Worm (Caenorhabditis elegans) whole organism, mixed stage, embryonic: ENCODE results near the gene mdmh-35.

Experiments used
- ces-1 ChIP-seq: fragments of 150-350 bp; optimal IDR thresholded peaks from 2 replicates; lab custom pipeline; 2014; ENCODE audit warnings: missing biosample characterization, missing genetic modification reagents, missing genetic modification characterization
- elt-1 ChIP-seq: sonication (generic microtip); optimal IDR thresholded peaks from 2 replicates; lab custom pipeline; 2017; ENCODE audit warnings: missing genetic modification characterization, mild to moderate bottlenecking, missing compliant biosample characterization, antibody characterized with exemption, moderate library complexity, borderline replicate concordance; ENCODE audit not compliant: insufficient read depth
- nhr-28 ChIP-seq: fragments of 150-350 bp; optimal IDR thresholded peaks from 2 replicates; lab custom pipeline; 2014; ENCODE audit warnings: missing biosample characterization, missing genetic modification characterization
- ztf-11 ChIP-seq: fragments of 150-350 bp; optimal IDR thresholded peaks from 2 replicates; lab custom pipeline; 2014; ENCODE audit warnings: missing biosample characterization, missing genetic modification characterization

DNA sequence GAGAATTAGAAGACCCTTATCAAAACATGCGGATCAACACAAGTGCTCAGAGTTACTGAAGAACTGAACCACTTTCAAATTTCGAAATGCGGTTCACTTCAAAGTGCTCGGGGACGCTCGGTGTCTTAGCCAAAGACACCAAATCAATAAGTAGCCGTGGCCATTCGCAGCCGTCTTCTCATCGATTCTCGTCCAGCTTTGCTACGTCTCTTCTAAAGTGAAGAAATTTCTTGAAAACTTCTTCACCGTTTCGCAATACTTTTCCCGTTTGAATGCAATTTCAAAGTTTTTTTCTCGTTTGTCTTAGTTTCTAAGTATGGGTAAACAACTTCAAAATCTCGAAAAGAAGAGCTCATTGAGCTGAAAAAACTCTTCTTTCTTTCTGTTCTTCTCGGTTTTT, 29.4 kb upstream of the mdmh-35 start:
- TF ChIP-seq elt-1 (tag; lab: Kevin White, UChicago) (no peak), ces-1 (GFP tag; lab: Kevin White, UChicago) (peak; percentile 65), nhr-28 (tag; lab: Kevin White, UChicago) (no peak), ztf-11 (tag; lab: Kevin White, UChicago) (no peak)
